Fruit fly (Drosophila melanogaster) whole organism: ENCODE results near the gene gpp.

Experiments
- CG8478 ChIP-seq: fragments of >200 bp; optimal IDR thresholded peaks from 2 replicates; lab custom pipeline; 2018; ENCODE audit warnings: inconsistent platforms
- EcR ChIP-seq, 2 experiments: fragments of >200 bp; optimal IDR thresholded peaks; 2 replicates each; lab custom pipeline; 2017; ENCODE audit warnings: missing biosample characterization in 2 of 2, missing genetic modification characterization in 2 of 2, missing genetic modification reagents in 2 of 2
- pan ChIP-seq: fragments of >200 bp; optimal IDR thresholded peaks from 2 replicates; lab custom pipeline; 2017
- psq ChIP-seq: fragments of >200 bp; optimal IDR thresholded peaks from 2 replicates; lab custom pipeline; 2017
- usp ChIP-seq: fragments of >200 bp; optimal IDR thresholded peaks from 2 replicates; lab custom pipeline; 2017; ENCODE audit warnings: missing biosample characterization, missing genetic modification characterization, mixed read lengths

- TF ChIP-seq EcR (GFP tag; optimal IDR thresholded peaks at IDR 0.05; lab: Kevin White, UChicago): no peak
- TF ChIP-seq pan: no peak
- no peak for TF ChIP-seq psq (lab: Kevin White, UChicago)
- TF ChIP-seq usp (GFP tag; lab: Kevin White, UChicago): no peak
- no peak for TF ChIP-seq CG8478 (lab: Kevin White, UChicago)
Measured at dm6 chr3R:6477877-6478361, 71.3 kb downstream of the gpp start, which contains the start of gene CG15186.
